Fruit fly (Drosophila melanogaster) whole organism, embryonic: Measurements from ENCODE around the gene Pex2.

Experiments used
- Atf6 ChIP-seq: fragments of 200-800 bp; sonication (Bioruptor generic); IDR thresholded peaks from 2 replicates; pipeline ENCODE4 v1.3.6; 2022; ENCODE audit warnings: missing biosample characterization, missing genetic modification characterization
- CG12391 ChIP-seq: fragments of 200-800 bp; sonication (Bioruptor generic); optimal IDR thresholded peaks from 3 replicates; lab custom pipeline; 2018; ENCODE audit warnings: missing biosample characterization, mild to moderate bottlenecking, missing genetic modification characterization, moderate library complexity
- CG12769 ChIP-seq: fragments of 200-800 bp; sonication (Bioruptor generic); optimal IDR thresholded peaks from 2 replicates; lab custom pipeline; 2019; ENCODE audit warnings: missing biosample characterization, mild to moderate bottlenecking, missing genetic modification characterization, moderate library complexity
- CG17361 ChIP-seq: fragments of 200-800 bp; sonication (Bioruptor generic); IDR thresholded peaks from 3 replicates; pipeline ENCODE4 v1.3.6; 2022; ENCODE audit warnings: missing biosample characterization, missing genetic modification characterization
- CG17385 ChIP-seq: fragments of 200-800 bp; sonication (Bioruptor generic); optimal IDR thresholded peaks from 3 replicates; lab custom pipeline; 2018; ENCODE audit warnings: missing biosample characterization, mild to moderate bottlenecking, missing genetic modification characterization
- CG30431 ChIP-seq: fragments of 200-800 bp; sonication (Bioruptor generic); optimal IDR thresholded peaks from 2 replicates; lab custom pipeline; 2017; ENCODE audit warnings: missing biosample characterization, missing genetic modification characterization
- CG31441 ChIP-seq: fragments of 200-800 bp; sonication (Bioruptor generic); IDR thresholded peaks from 2 replicates; pipeline ENCODE4 v1.3.6; 2022; ENCODE audit warnings: missing biosample characterization, missing genetic modification characterization
- CG33213 ChIP-seq: fragments of 200-800 bp; sonication (Bioruptor generic); optimal IDR thresholded peaks from 3 replicates; lab custom pipeline; 2016; ENCODE audit warnings: missing biosample characterization, missing genetic modification characterization
- CG34224 ChIP-seq: fragments of 200-800 bp; sonication (Bioruptor generic); IDR thresholded peaks from 3 replicates; pipeline ENCODE4 v1.3.6; 2022; ENCODE audit warnings: missing biosample characterization, missing genetic modification characterization; ENCODE audit not compliant: partially characterized antibody
- CG6765 ChIP-seq: fragments of 200-800 bp; sonication (Bioruptor generic); optimal IDR thresholded peaks from 3 replicates; lab custom pipeline; 2017; ENCODE audit warnings: missing biosample characterization, mild to moderate bottlenecking, missing genetic modification characterization
- CG9797 ChIP-seq: fragments of 200-800 bp; sonication (Bioruptor generic); optimal IDR thresholded peaks from 3 replicates; lab custom pipeline; 2018; ENCODE audit warnings: missing biosample characterization, mild to moderate bottlenecking, missing genetic modification characterization
- CG9876 ChIP-seq: fragments of 200-800 bp; sonication (Bioruptor generic); optimal IDR thresholded peaks from 2 replicates; lab custom pipeline; 2016; ENCODE audit warnings: missing biosample characterization, missing genetic modification characterization
- Doc3 ChIP-seq: fragments of 200-800 bp; sonication (Bioruptor generic); IDR thresholded peaks from 3 replicates; pipeline ENCODE4 v1.3.6; 2022; ENCODE audit warnings: missing biosample characterization, missing genetic modification characterization; ENCODE audit not compliant: partially characterized antibody
- E2f2 ChIP-seq: fragments of 200-800 bp; sonication (Bioruptor generic); IDR thresholded peaks from 2 replicates; pipeline ENCODE4 v1.3.6; 2022; ENCODE audit warnings: missing biosample characterization, missing genetic modification characterization
- Ets97D ChIP-seq: fragments of 200-800 bp; sonication (Bioruptor generic); optimal IDR thresholded peaks from 3 replicates; lab custom pipeline; 2016; ENCODE audit warnings: missing biosample characterization, missing genetic modification characterization
- Fer1 ChIP-seq: fragments of 200-800 bp; sonication (Bioruptor generic); optimal IDR thresholded peaks from 2 replicates; lab custom pipeline; 2017; ENCODE audit warnings: missing biosample characterization, mild to moderate bottlenecking, missing genetic modification characterization
- Gsc ChIP-seq: fragments of 200-800 bp; sonication (Bioruptor generic); IDR thresholded peaks from 2 replicates; pipeline ENCODE4 v1.3.6; 2022; ENCODE audit warnings: missing biosample characterization, missing genetic modification characterization
- Hand ChIP-seq: fragments of 200-800 bp; sonication (Bioruptor generic); optimal IDR thresholded peaks from 2 replicates; lab custom pipeline; 2017; ENCODE audit warnings: mild to moderate bottlenecking, missing biosample characterization, missing genetic modification reagents, missing genetic modification characterization
- HmgD ChIP-seq: fragments of 200-800 bp; sonication (Bioruptor generic); optimal IDR thresholded peaks from 3 replicates; lab custom pipeline; 2016; ENCODE audit warnings: missing biosample characterization, missing genetic modification characterization
- Hr3 ChIP-seq: fragments of 200-800 bp; sonication (Bioruptor generic); optimal IDR thresholded peaks from 3 replicates; lab custom pipeline; 2016; ENCODE audit warnings: missing biosample characterization, missing genetic modification characterization
- Hsf ChIP-seq: fragments of 200-800 bp; sonication (Bioruptor generic); optimal IDR thresholded peaks from 3 replicates; lab custom pipeline; 2016; ENCODE audit warnings: missing biosample characterization, missing genetic modification characterization
- Lhr ChIP-seq: fragments of 200-800 bp; sonication (Bioruptor generic); optimal IDR thresholded peaks from 3 replicates; lab custom pipeline; 2017; ENCODE audit warnings: mild to moderate bottlenecking, missing biosample characterization, missing genetic modification reagents, missing genetic modification characterization
- Nf-YB ChIP-seq: fragments of 200-800 bp; sonication (Bioruptor generic); optimal IDR thresholded peaks from 3 replicates; lab custom pipeline; 2019; ENCODE audit warnings: missing biosample characterization, mild to moderate bottlenecking, missing genetic modification characterization, moderate library complexity
- Oli ChIP-seq: fragments of 200-800 bp; sonication (Bioruptor generic); optimal IDR thresholded peaks from 2 replicates; lab custom pipeline; 2018; ENCODE audit warnings: missing biosample characterization, mild to moderate bottlenecking, missing genetic modification characterization, moderate library complexity
- Opbp ChIP-seq: fragments of 200-800 bp; sonication (Bioruptor generic); IDR thresholded peaks from 3 replicates; pipeline ENCODE4 v1.3.6; 2022; ENCODE audit warnings: missing biosample characterization, missing genetic modification characterization; ENCODE audit not compliant: partially characterized antibody
- Scr ChIP-seq: fragments of 200-800 bp; sonication (Bioruptor generic); IDR thresholded peaks from 2 replicates; pipeline ENCODE4 v1.3.6; 2022; ENCODE audit warnings: missing biosample characterization, missing genetic modification characterization; ENCODE audit not compliant: partially characterized antibody
- Xrp1 ChIP-seq: fragments of 200-800 bp; sonication (Bioruptor generic); IDR thresholded peaks from 2 replicates; pipeline ENCODE4 v1.3.6; 2022; ENCODE audit warnings: missing biosample characterization, missing genetic modification characterization
- bcd ChIP-seq: fragments of 200-800 bp; sonication (Bioruptor generic); optimal IDR thresholded peaks from 2 replicates; lab custom pipeline; 2017; ENCODE audit warnings: missing biosample characterization, mild to moderate bottlenecking, missing genetic modification characterization
- grau ChIP-seq: fragments of 200-800 bp; optimal IDR thresholded peaks from 3 replicates; lab custom pipeline; 2019; ENCODE audit warnings: missing biosample characterization, mild to moderate bottlenecking, missing genetic modification characterization, moderate library complexity
- gro ChIP-seq: fragments of 200-800 bp; sonication (Bioruptor generic); optimal IDR thresholded peaks from 2 replicates; lab custom pipeline; 2016; ENCODE audit warnings: missing biosample characterization, missing genetic modification characterization
- ind ChIP-seq: fragments of 200-800 bp; sonication (Bioruptor generic); optimal IDR thresholded peaks from 3 replicates; lab custom pipeline; 2016; ENCODE audit warnings: missing biosample characterization, missing genetic modification characterization
- jing ChIP-seq: fragments of 200-800 bp; sonication (Bioruptor generic); optimal IDR thresholded peaks from 2 replicates; lab custom pipeline; 2018; ENCODE audit warnings: missing biosample characterization, mild to moderate bottlenecking, missing genetic modification characterization
- kay ChIP-seq: fragments of 200-800 bp; sonication (Bioruptor generic); optimal IDR thresholded peaks from 2 replicates; lab custom pipeline; 2016; ENCODE audit warnings: missing biosample characterization, missing genetic modification characterization
- klu ChIP-seq: fragments of 200-800 bp; sonication (Bioruptor generic); IDR thresholded peaks from 2 replicates; pipeline ENCODE4 v1.3.6; 2022; ENCODE audit warnings: missing biosample characterization, missing genetic modification characterization
- knrl ChIP-seq: fragments of 200-800 bp; sonication (Bioruptor generic); IDR thresholded peaks from 3 replicates; pipeline ENCODE4 v1.3.6; 2022; ENCODE audit warnings: missing biosample characterization, missing genetic modification characterization; ENCODE audit not compliant: partially characterized antibody
- lab ChIP-seq: fragments of 200-800 bp; sonication (Bioruptor generic); optimal IDR thresholded peaks from 3 replicates; lab custom pipeline; 2017; ENCODE audit warnings: missing biosample characterization, missing genetic modification characterization, mild to moderate bottlenecking, moderate library complexity, missing genetic modification reagents
- lola ChIP-seq, 3 experiments: fragments of >200 bp in 2 of 3; fragments of 200-800 bp in 1 of 3; sonication (Bioruptor generic) in 1 of 3; optimal IDR thresholded peaks; 2 replicates each; lab custom pipeline; 2017 to 2019; ENCODE audit warnings: missing biosample characterization in 3 of 3, missing genetic modification characterization in 3 of 3, mild to moderate bottlenecking in 1 of 3, moderate library complexity in 1 of 3
- nerfin-2 ChIP-seq: fragments of 200-800 bp; sonication (Bioruptor generic); IDR thresholded peaks from 2 replicates; pipeline ENCODE4 v1.3.6; 2022; ENCODE audit warnings: missing biosample characterization, missing genetic modification characterization; ENCODE audit not compliant: partially characterized antibody
- nom ChIP-seq: fragments of 200-800 bp; sonication (Bioruptor generic); optimal IDR thresholded peaks from 2 replicates; lab custom pipeline; 2017; ENCODE audit warnings: missing biosample characterization, missing genetic modification characterization, mild to moderate bottlenecking, moderate library complexity, missing genetic modification reagents
- row ChIP-seq: fragments of 200-800 bp; sonication (Bioruptor generic); IDR thresholded peaks from 3 replicates; pipeline ENCODE4 v1.3.6; 2022; ENCODE audit warnings: missing biosample characterization, missing genetic modification characterization
- sens ChIP-seq: fragments of 200-800 bp; sonication (Bioruptor generic); peaks from one replicate; lab custom pipeline; 2016; ENCODE audit warnings: missing biosample characterization, missing genetic modification characterization
- sqz ChIP-seq: fragments of 200-800 bp; sonication (Bioruptor generic); optimal IDR thresholded peaks from 3 replicates; lab custom pipeline; 2018; ENCODE audit warnings: missing biosample characterization, mild to moderate bottlenecking, missing genetic modification characterization
- stwl ChIP-seq: fragments of 200-800 bp; sonication (Bioruptor generic); optimal IDR thresholded peaks from 3 replicates; lab custom pipeline; 2018; ENCODE audit warnings: missing biosample characterization, mild to moderate bottlenecking, missing genetic modification characterization, moderate library complexity
- sug ChIP-seq: fragments of 200-800 bp; optimal IDR thresholded peaks from 2 replicates; lab custom pipeline; 2019; ENCODE audit warnings: missing biosample characterization, mild to moderate bottlenecking, missing genetic modification characterization, moderate library complexity
- tll ChIP-seq, 2 experiments: fragments of 200-800 bp in 1 of 2; fragments of >200 bp in 1 of 2; sonication (Bioruptor generic) in 1 of 2; optimal IDR thresholded peaks; 2 replicates each; lab custom pipeline; 2017 to 2019; ENCODE audit warnings: missing biosample characterization in 2 of 2, missing genetic modification characterization in 2 of 2, mild to moderate bottlenecking in 1 of 2, moderate library complexity in 1 of 2
- vvl ChIP-seq: fragments of 200-800 bp; sonication (Bioruptor generic); IDR thresholded peaks from 2 replicates; pipeline ENCODE4 v1.3.6; 2022; ENCODE audit warnings: missing biosample characterization, missing genetic modification characterization
- zen2 ChIP-seq: fragments of 200-800 bp; sonication (Bioruptor generic); IDR thresholded peaks from 3 replicates; pipeline ENCODE4 v1.3.6; 2022; ENCODE audit warnings: missing biosample characterization, missing genetic modification characterization; ENCODE audit not compliant: partially characterized antibody

The Pex2 gene

dm6 chr3L:8289336-8290258 lies 49.3 kb upstream of the Pex2 start, which contains the start of gene cert (continued):
- TF ChIP-seq Fer1 (GFP tag; lab: Kevin White, UChicago), result peak; percentile 44
- peak; percentile 29 for TF ChIP-seq grau (tag; lab: Kevin White, UChicago)
- TF ChIP-seq ind (GFP tag; lab: Kevin White, UChicago), result peak; percentile 10
- TF ChIP-seq Scr (GFP tag; lab: Robert Waterston, UW), result peak; percentile 92
- no peak for TF ChIP-seq jing
- 0 out of 2 replicates have a peak, but pooled peaks have one; percentile 29 for TF ChIP-seq vvl (GFP tag; lab: Robert Waterston, UW)
- TF ChIP-seq Opbp (GFP tag; lab: Robert Waterston, UW), result peak; percentile 90
- TF ChIP-seq CG6765 (GFP tag; lab: Kevin White, UChicago), result peak; percentile 22
- TF ChIP-seq bcd, result peak; percentile 18
- peak; percentile 86 for TF ChIP-seq nerfin-2 (GFP tag; lab: Robert Waterston, UW)
- 0 out of 2 replicates have a peak, but pooled peaks have one; percentile 14 for TF ChIP-seq Xrp1 (GFP tag; lab: Robert Waterston, UW)
- TF ChIP-seq CG31441 (GFP tag; lab: Robert Waterston, UW), result no peak
- no peak for TF ChIP-seq Nf-YB (GFP tag; lab: Kevin White, UChicago)
- TF ChIP-seq Lhr (GFP tag; lab: Kevin White, UChicago), result peak; percentile 37
- TF ChIP-seq sens (GFP tag; lab: Kevin White, UChicago), result peak; percentile 93
- TF ChIP-seq klu (GFP tag; lab: Robert Waterston, UW), result no peak
- peak; percentile 22 to 64 for TF ChIP-seq tll (GFP tag; optimal IDR thresholded peaks at IDR 0.05; lab: Kevin White, UChicago)
- TF ChIP-seq gro (GFP tag; lab: Kevin White, UChicago), result peak; percentile 23
- TF ChIP-seq Doc3 (GFP tag; lab: Robert Waterston, UW), result peak; percentile 86
- TF ChIP-seq Ets97D, result peak; percentile 65
- peak; percentile 17 for TF ChIP-seq CG33213
- TF ChIP-seq knrl (GFP tag; lab: Robert Waterston, UW), result peak; percentile 92
- TF ChIP-seq kay (GFP tag; lab: Kevin White, UChicago), result peak; percentile 46
- peak; percentile 26 for TF ChIP-seq nom
- TF ChIP-seq CG12769 (tag; lab: Kevin White, UChicago), result peak; percentile 24
- peak; percentile 63; the same call in 2 of the 3 replicates for TF ChIP-seq CG17361 (GFP tag; lab: Robert Waterston, UW)
- TF ChIP-seq row (GFP tag; lab: Robert Waterston, UW), result peak; percentile 53
- peak; percentile 92 for TF ChIP-seq E2f2 (GFP tag; lab: Robert Waterston, UW)
- TF ChIP-seq stwl (tag; lab: Kevin White, UChicago), result peak; percentile 89
- peak; percentile 17 for TF ChIP-seq CG9797 (GFP tag; lab: Kevin White, UChicago)
- TF ChIP-seq Oli, result no peak
- TF ChIP-seq CG9876 (GFP tag; lab: Kevin White, UChicago), result no peak
- TF ChIP-seq Gsc, result no peak
- peak; percentile 73 for TF ChIP-seq CG34224 (GFP tag; lab: Robert Waterston, UW)
- TF ChIP-seq zen2 (GFP tag; lab: Robert Waterston, UW), result peak; percentile 66
- TF ChIP-seq Hr3 (GFP tag; lab: Kevin White, UChicago), result peak; percentile 21
- peak in 1 of 3 experiments; percentile 15 for TF ChIP-seq lola (GFP tag; optimal IDR thresholded peaks at IDR 0.05; lab: Kevin White, UChicago)
- 0 out of 2 replicates have a peak, but pooled peaks have one; percentile 14 for TF ChIP-seq Atf6 (GFP tag; lab: Robert Waterston, UW)
- no peak for TF ChIP-seq lab (GFP tag; lab: Kevin White, UChicago)
- TF ChIP-seq HmgD (GFP tag; lab: Kevin White, UChicago), result peak; percentile 6
- TF ChIP-seq CG30431, result no peak
- peak; percentile 36 for TF ChIP-seq CG12391 (tag; lab: Kevin White, UChicago)
- peak; percentile 34 for TF ChIP-seq Hsf
- peak; percentile 96 for TF ChIP-seq CG17385 (GFP tag; lab: Kevin White, UChicago)
- TF ChIP-seq sqz, result peak; percentile 31
- TF ChIP-seq sug (tag; lab: Kevin White, UChicago), result peak; percentile 76
- TF ChIP-seq Hand (GFP tag; lab: Kevin White, UChicago), result peak; percentile 18
